Worm (Caenorhabditis elegans) whole organism, L4 larva: ENCODE results near the gene molo-1.

Experiments used
- ZK337.2 ChIP-seq: fragments of 200-800 bp; sonication (Bioruptor generic); IDR thresholded peaks from 2 replicates; pipeline ENCODE4 v1.3.6; 2022; ENCODE audit warnings: missing genetic modification reagents, missing genetic modification characterization, missing compliant biosample characterization
- ZK546.5 ChIP-seq, 2 experiments: sonication (generic microtip); optimal IDR thresholded peaks; 2 replicates each; lab custom pipeline; 2017; ENCODE audit warnings: missing biosample characterization in 2 of 2, missing genetic modification characterization in 2 of 2
- aha-1 ChIP-seq: fragments of 150-350 bp; peaks from one replicate; lab custom pipeline; 2014; ENCODE audit warnings: missing biosample characterization, missing genetic modification characterization
- aly-2 ChIP-seq: sonication (generic microtip); optimal IDR thresholded peaks from 2 replicates; lab custom pipeline; 2018; ENCODE audit warnings: missing biosample characterization, missing genetic modification characterization
- ceh-32 ChIP-seq: sonication (generic microtip); optimal IDR thresholded peaks from 2 replicates; lab custom pipeline; 2016; ENCODE audit warnings: mild to moderate bottlenecking, missing genetic modification characterization, missing compliant biosample characterization; ENCODE audit not compliant: poor library complexity
- daf-12 ChIP-seq: fragments of 150-350 bp; optimal IDR thresholded peaks from 2 replicates; lab custom pipeline; 2014; ENCODE audit warnings: missing biosample characterization, missing genetic modification reagents, missing genetic modification characterization
- daf-16 ChIP-seq, 3 experiments: sonication (generic microtip); optimal IDR thresholded peaks; 2 replicates each; lab custom pipeline; 2016 to 2017; ENCODE audit warnings: missing genetic modification characterization in 3 of 3, missing genetic modification reagents in 3 of 3, mild to moderate bottlenecking in 2 of 3, missing compliant biosample characterization in 2 of 3, missing biosample characterization in 1 of 3, moderate library complexity in 1 of 3
- dmd-9 ChIP-seq: fragments of 200-800 bp; sonication (Bioruptor generic); IDR thresholded peaks from 2 replicates; pipeline ENCODE4 v1.3.6; 2022; ENCODE audit warnings: missing genetic modification reagents, missing genetic modification characterization, missing compliant biosample characterization
- dve-1 ChIP-seq: sonication (generic microtip); optimal IDR thresholded peaks from 2 replicates; lab custom pipeline; 2017; ENCODE audit warnings: antibody characterized with exemption, mild to moderate bottlenecking, missing genetic modification characterization, missing compliant biosample characterization; ENCODE audit not compliant: insufficient read depth
- egl-27 ChIP-seq: sonication (generic microtip); optimal IDR thresholded peaks from 3 replicates; lab custom pipeline; 2017; ENCODE audit warnings: missing biosample characterization, missing genetic modification reagents, missing genetic modification characterization
- gei-8 ChIP-seq: fragments of 200-800 bp; sonication (Bioruptor generic); optimal IDR thresholded peaks from 2 replicates; lab custom pipeline; 2018; ENCODE audit warnings: mild to moderate bottlenecking, missing genetic modification characterization, missing compliant biosample characterization
- hif-1 ChIP-seq, 2 experiments: sonication (generic microtip); optimal IDR thresholded peaks; 2 replicates each; lab custom pipeline; 2016 to 2017; ENCODE audit warnings: missing compliant biosample characterization in 2 of 2, missing genetic modification characterization in 2 of 2, missing genetic modification reagents in 2 of 2, missing genotype in 2 of 2, mild to moderate bottlenecking in 1 of 2
- hlh-11 ChIP-seq: fragments of 200-800 bp; sonication (Bioruptor generic); optimal IDR thresholded peaks from 2 replicates; lab custom pipeline; 2018; ENCODE audit warnings: mild to moderate bottlenecking, missing genetic modification characterization, missing compliant biosample characterization
- lin-1 ChIP-seq: fragments of 200-800 bp; sonication (Bioruptor generic); IDR thresholded peaks from 2 replicates; pipeline ENCODE4 v1.3.6; 2022; ENCODE audit warnings: missing genetic modification reagents, missing genetic modification characterization, missing compliant biosample characterization
- lin-39 ChIP-seq: fragments of 150-350 bp; optimal IDR thresholded peaks from 2 replicates; lab custom pipeline; 2014; ENCODE audit warnings: missing biosample characterization, missing genetic modification reagents, missing genetic modification characterization
- lir-3 ChIP-seq: sonication (generic microtip); optimal IDR thresholded peaks from 2 replicates; lab custom pipeline; 2016; ENCODE audit warnings: mild to moderate bottlenecking, missing genetic modification characterization, missing compliant biosample characterization
- lsy-2 ChIP-seq, 2 experiments: fragments of 150-350 bp in 1 of 2; sonication (generic microtip) in 1 of 2; optimal IDR thresholded peaks; 2 replicates each; lab custom pipeline; 2014 to 2017; ENCODE audit warnings: missing biosample characterization in 2 of 2, missing genetic modification characterization in 2 of 2
- madf-5 ChIP-seq, 2 experiments: fragments of 200-800 bp; sonication (Bioruptor generic); IDR thresholded peaks; 2 replicates each; pipeline ENCODE4 v1.3.6; 2022; ENCODE audit warnings: missing compliant biosample characterization in 2 of 2, missing genetic modification characterization in 2 of 2
- mdl-1 ChIP-seq, 2 experiments: fragments of 150-350 bp in 1 of 2; sonication (generic microtip) in 1 of 2; optimal IDR thresholded peaks; 2 replicates each; lab custom pipeline; 2014 to 2017; ENCODE audit warnings: missing biosample characterization in 2 of 2, missing genetic modification characterization in 2 of 2
- mxl-2 ChIP-seq: fragments of 200-800 bp; sonication (Bioruptor generic); conservative IDR thresholded peaks from 2 replicates; pipeline ENCODE4 v1.3.6; 2022; ENCODE audit warnings: missing genetic modification reagents, missing genetic modification characterization, missing compliant biosample characterization
- nhr-10 ChIP-seq: fragments of 150-350 bp; optimal IDR thresholded peaks from 2 replicates; lab custom pipeline; 2014; ENCODE audit warnings: missing biosample characterization, missing genetic modification characterization
- nhr-48 ChIP-seq: sonication (generic microtip); optimal IDR thresholded peaks from 2 replicates; lab custom pipeline; 2016; ENCODE audit warnings: mild to moderate bottlenecking, missing genetic modification characterization, missing compliant biosample characterization
- nhr-77 ChIP-seq: fragments of 150-350 bp; optimal IDR thresholded peaks from 2 replicates; lab custom pipeline; 2014; ENCODE audit warnings: missing biosample characterization, missing genetic modification characterization
- pqm-1 ChIP-seq: sonication (generic microtip); optimal IDR thresholded peaks from 2 replicates; lab custom pipeline; 2017; ENCODE audit warnings: missing biosample characterization, missing genetic modification characterization
- set-16 ChIP-seq: fragments of 200-800 bp; sonication (Bioruptor generic); IDR thresholded peaks from 2 replicates; pipeline ENCODE4 v1.3.6; 2022; ENCODE audit warnings: missing genetic modification reagents, missing genetic modification characterization, missing compliant biosample characterization
- skn-1 ChIP-seq: fragments of 150-350 bp; optimal IDR thresholded peaks from 2 replicates; lab custom pipeline; 2014; ENCODE audit warnings: missing biosample characterization, missing genetic modification characterization
- snpc-4 ChIP-seq: fragments of 150-350 bp; optimal IDR thresholded peaks from 2 replicates; lab custom pipeline; 2014; ENCODE audit warnings: missing biosample characterization, missing genetic modification characterization
- spr-3 ChIP-seq: fragments of 200-800 bp; sonication (Bioruptor generic); optimal IDR thresholded peaks from 2 replicates; lab custom pipeline; 2018; ENCODE audit warnings: mild to moderate bottlenecking, missing genetic modification characterization, missing compliant biosample characterization
- tag-97 ChIP-seq: fragments of 200-800 bp; sonication (Bioruptor generic); IDR thresholded peaks from 2 replicates; pipeline ENCODE4 v1.3.6; 2022; ENCODE audit warnings: missing genetic modification characterization, missing compliant biosample characterization
- tra-1 ChIP-seq: fragments of 200-800 bp; sonication (Bioruptor generic); IDR thresholded peaks from 2 replicates; pipeline ENCODE4 v1.3.6; 2022; ENCODE audit warnings: missing genetic modification reagents, missing genetic modification characterization, missing compliant biosample characterization
- unc-62 ChIP-seq, 3 experiments: fragments of 150-350 bp in 1 of 3; sonication (generic microtip); optimal IDR thresholded peaks in 2 of 3; peaks in 1 of 3; 1 replicate in 1 of 3; 2 replicates in 2 of 3; lab custom pipeline; 2014 to 2017; ENCODE audit warnings: missing biosample characterization in 3 of 3, missing genetic modification characterization in 3 of 3, missing genetic modification reagents in 3 of 3, missing genotype in 1 of 3
- zip-11 ChIP-seq: fragments of 200-800 bp; sonication (Bioruptor generic); IDR thresholded peaks from 2 replicates; pipeline ENCODE4 v1.3.6; 2022; ENCODE audit warnings: missing genetic modification characterization, missing compliant biosample characterization

molo-1 gene

DNA sequence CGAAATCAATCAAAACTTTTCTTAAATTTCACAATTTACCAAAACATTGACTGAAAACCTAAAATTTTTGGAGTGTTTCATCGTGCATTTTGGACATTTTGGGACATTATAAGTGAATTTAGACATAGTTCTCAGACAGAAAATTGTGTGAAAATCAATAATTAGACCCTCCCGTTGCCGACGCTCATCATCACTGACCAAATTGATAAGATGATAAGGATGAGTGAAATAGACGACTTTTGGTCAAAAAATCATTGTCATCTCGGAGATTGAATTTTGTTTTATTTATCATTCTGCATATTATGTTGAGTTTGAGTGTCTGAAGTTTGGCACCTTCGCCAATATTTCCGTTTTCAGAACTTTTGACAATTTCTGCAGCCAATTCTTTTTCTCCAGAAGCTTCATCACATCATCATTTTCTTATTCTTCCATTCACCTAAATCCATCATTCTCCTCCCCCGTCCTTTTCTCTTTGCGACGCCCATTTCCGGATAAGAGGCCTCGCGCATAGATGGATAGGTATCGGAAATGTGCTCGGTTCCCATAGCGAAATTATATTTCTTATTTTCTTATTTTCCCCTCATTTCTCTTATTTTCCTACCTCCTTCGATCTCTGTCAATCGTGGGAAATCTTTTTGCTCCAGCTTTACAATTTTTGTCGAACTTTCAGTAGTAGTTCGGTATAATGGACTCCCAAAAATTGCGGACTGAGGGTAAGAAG lies 38.0 kb downstream of the molo-1 start, which contains the start of gene bas-1:
Gene bas-1, plus strand, starts transcription at position 671 of the 721 bp plus-strand sequence.
- TF ChIP-seq spr-3 (GFP tag; lab: Kevin White, UChicago) (no peak), daf-16 (GFP tag; optimal IDR thresholded peaks at IDR 0.05; lab: Kevin White, UChicago) (no peak), daf-16 (tag; optimal IDR thresholded peaks at IDR 0.05; lab: Kevin White, UChicago) (peak; percentile 42), pqm-1 (tag; lab: Kevin White, UChicago) (peak; percentile 53), dve-1 (tag; lab: Kevin White, UChicago) (peak; percentile 29), mdl-1 (tag; optimal IDR thresholded peaks at IDR 0.05; lab: Kevin White, UChicago) (no peak)
- TF ChIP-seq, all 104 proteins: peak for 3

DNA sequence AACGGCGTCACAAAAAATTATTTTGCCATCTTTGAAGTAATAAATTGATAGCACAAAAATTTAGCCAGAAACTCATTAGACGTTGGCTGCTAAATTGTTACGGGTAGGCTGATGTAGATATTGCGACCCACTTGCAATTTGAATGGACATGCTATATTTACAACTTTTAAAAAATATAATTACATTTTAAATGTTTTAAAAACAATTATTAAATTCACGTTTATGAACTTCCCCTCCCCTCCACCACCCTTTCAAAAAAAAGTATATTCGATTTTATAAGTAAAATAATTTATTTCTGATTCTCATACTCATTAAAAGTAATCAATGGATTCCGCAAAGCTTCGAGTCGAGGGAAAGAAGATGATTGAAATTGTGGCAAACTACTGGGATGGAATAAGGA lies 40.9 kb downstream of the molo-1 start, which contains the start of gene basl-1:
Gene basl-1, plus strand, starts transcription at position 301 of the 400 bp plus-strand sequence.
- TF ChIP-seq aly-2 (tag; lab: Kevin White, UChicago) (no peak), madf-5 (GFP tag; IDR thresholded peaks at IDR 0.05; lab: Robert Waterston, UW) (no peak), dve-1 (tag; lab: Kevin White, UChicago) (no peak), nhr-10 (tag; lab: Kevin White, UChicago) (no peak), tag-97 (no peak), lsy-2 (tag; optimal IDR thresholded peaks at IDR 0.05; lab: Kevin White, UChicago) (no peak), egl-27 (tag; lab: Kevin White, UChicago) (no peak), dmd-9 (no peak), lir-3 (tag; lab: Kevin White, UChicago) (no peak), tra-1 (GFP tag; lab: Robert Waterston, UW) (no peak), unc-62 (GFP tag; optimal IDR thresholded peaks at IDR 0.05 in 1 of 2; lab: Kevin White, UChicago) (no peak), unc-62 (tag; optimal IDR thresholded peaks at IDR 0.05; lab: Kevin White, UChicago) (no peak), skn-1 (tag; lab: Kevin White, UChicago) (no peak), daf-12 (tag; lab: Kevin White, UChicago) (no peak), ZK337.2 (no peak), ZK546.5 (tag; optimal IDR thresholded peaks at IDR 0.05; lab: Kevin White, UChicago) (no peak), lin-1 (no peak), hlh-11 (no peak)

- TF ChIP-seq mxl-2 (no peak), set-16 (GFP tag; lab: Robert Waterston, UW) (no peak), aly-2 (tag; lab: Kevin White, UChicago) (no peak), zip-11 (GFP tag; lab: Robert Waterston, UW) (no peak), gei-8 (GFP tag; lab: Kevin White, UChicago) (no peak), ZK337.2 (no peak), snpc-4 (tag; lab: Kevin White, UChicago) (no peak), ceh-32 (no peak), hif-1 (tag; optimal IDR thresholded peaks at IDR 0.05; lab: Kevin White, UChicago) (no peak), daf-16 (GFP tag; optimal IDR thresholded peaks at IDR 0.05; lab: Kevin White, UChicago) (no peak), daf-16 (tag; optimal IDR thresholded peaks at IDR 0.05; lab: Kevin White, UChicago) (no peak), hlh-11 (no peak), nhr-77 (no peak), skn-1 (tag; lab: Kevin White, UChicago) (no peak), madf-5 (GFP tag; IDR thresholded peaks at IDR 0.05; lab: Robert Waterston, UW) (no peak), lin-39 (tag; lab: Kevin White, UChicago) (no peak)
Measured at ce11 chrIII:5615675-5616074, 41.9 kb downstream of the molo-1 start.

ce11 chrIII:5620186-5620585 lies 46.4 kb downstream of the molo-1 start:
- TF ChIP-seq aha-1 (tag; lab: Kevin White, UChicago) (peak; percentile 74), nhr-48 (tag; lab: Kevin White, UChicago) (no peak)
